Worm (Caenorhabditis elegans) whole organism, L2 larva: Measurements from ENCODE around the gene tpa-1.

ENCODE experiments used
- ZK546.5 ChIP-seq: sonication (generic microtip); optimal IDR thresholded peaks from 2 replicates; lab custom pipeline; 2017; ENCODE audit warnings: missing biosample characterization, missing genetic modification characterization
- blmp-1 ChIP-seq: sonication (generic microtip); optimal IDR thresholded peaks from 2 replicates; lab custom pipeline; 2017; ENCODE audit warnings: missing genetic modification characterization, mild to moderate bottlenecking, missing compliant biosample characterization, antibody characterized with exemption, moderate library complexity; ENCODE audit not compliant: insufficient read depth
- ceh-82 ChIP-seq: fragments of 150-350 bp; optimal IDR thresholded peaks from 2 replicates; lab custom pipeline; 2014; ENCODE audit warnings: missing biosample characterization, missing genetic modification characterization
- nhr-11 ChIP-seq: fragments of 150-350 bp; optimal IDR thresholded peaks from 2 replicates; lab custom pipeline; 2014; ENCODE audit warnings: missing biosample characterization, missing genetic modification characterization
- nhr-25 ChIP-seq: fragments of 150-350 bp; sonication (generic microtip); optimal IDR thresholded peaks from 3 replicates; lab custom pipeline; 2014; ENCODE audit warnings: missing biosample characterization, missing genetic modification characterization
- nhr-77 ChIP-seq: fragments of 150-350 bp; optimal IDR thresholded peaks from 2 replicates; lab custom pipeline; 2014; ENCODE audit warnings: missing biosample characterization, missing genetic modification characterization
- unc-62 ChIP-seq: fragments of 150-350 bp; optimal IDR thresholded peaks from 2 replicates; lab custom pipeline; 2014; ENCODE audit warnings: missing biosample characterization, missing genetic modification reagents, missing genetic modification characterization

- no peak for TF ChIP-seq unc-62 (GFP tag; lab: Kevin White, UChicago)
- no peak for TF ChIP-seq nhr-77
- TF ChIP-seq ZK546.5 (tag; lab: Kevin White, UChicago), result no peak
- no peak for TF ChIP-seq nhr-25
- no peak for TF ChIP-seq ceh-82
- no peak for TF ChIP-seq blmp-1
- no peak for TF ChIP-seq nhr-11 (tag; lab: Kevin White, UChicago)
These were observed 56.0 kb downstream of the tpa-1 start, which contains the start of gene col-99 for ce11 chrIV:147819-148218.
